Worm (Caenorhabditis elegans): ENCODE data around the gene ubc-1.
"Not testable (repeated sequence)": the region's sequence is repeated elsewhere in the genome, so short reads cannot be mapped to it uniquely, and the experiment has no call there.

The ubc-1 gene

ce11 chrIV:4140265-4140664 is 37.4 kb downstream of the ubc-1 start, which contains the start of gene F49F1.18:
F49F1.18 (minus strand) TSS chrIV:4140365.
- no peak for TF ChIP-seq unc-62 (GFP tag; optimal IDR thresholded peaks at IDR 0.05)

ce11 chrIV:4141311-4141710 is 38.5 kb downstream of the ubc-1 start, which contains the start of gene F49F1.11:
F49F1.11 (minus strand) TSS chrIV:4141411.
- TF ChIP-seq unc-62 (GFP tag; optimal IDR thresholded peaks at IDR 0.05) = no peak

ce11 chrIV:4142986-4143385 is 40.2 kb downstream of the ubc-1 start, which contains the start of gene F49F1.12:
F49F1.12 (minus strand) TSS chrIV:4143086.
- TF ChIP-seq unc-62 (GFP tag; optimal IDR thresholded peaks at IDR 0.05) = not testable (repeated sequence)

- no peak for TF ChIP-seq unc-62 (GFP tag; optimal IDR thresholded peaks at IDR 0.05)
These were observed 42.0 kb downstream of the ubc-1 start, which contains the start of gene R07C12.3 for ce11 chrIV:4144784-4145183. R07C12.3 (plus strand) TSS chrIV:4145084.

- TF ChIP-seq unc-62 (GFP tag; optimal IDR thresholded peaks at IDR 0.05) = no peak
These were observed 45.1 kb downstream of the ubc-1 start for ce11 chrIV:4147891-4148290.

- no peak for TF ChIP-seq unc-62 (GFP tag; optimal IDR thresholded peaks at IDR 0.05)
These were observed 47.3 kb downstream of the ubc-1 start for ce11 chrIV:4150138-4150537.

- TF ChIP-seq unc-62 (GFP tag; optimal IDR thresholded peaks at IDR 0.05) = no peak
These were observed 49.3 kb downstream of the ubc-1 start, which contains the start of the genes K08D10.10 and R07C12.1 for ce11 chrIV:4152143-4152542. K08D10.10 (plus strand) TSS chrIV:4152235. R07C12.1 (plus strand) TSS chrIV:4152456.

ce11 chrIV:4154641-4155040 is 51.8 kb downstream of the ubc-1 start, which contains the start of gene K08D10.14:
K08D10.14 (plus strand) TSS chrIV:4154941.
- TF ChIP-seq unc-62 (GFP tag; optimal IDR thresholded peaks at IDR 0.05) = no peak
